Fruit fly (Drosophila melanogaster) whole organism, embryonic: ENCODE results near the gene CG18596.

Experiments
- CG10654 ChIP-seq: fragments of 200-800 bp; sonication (Bioruptor generic); optimal IDR thresholded peaks from 2 replicates; lab custom pipeline; 2016; ENCODE audit warnings: missing biosample characterization, missing genetic modification characterization
- CG10979 ChIP-seq: fragments of 200-800 bp; sonication (Bioruptor generic); optimal IDR thresholded peaks from 2 replicates; lab custom pipeline; 2018; ENCODE audit warnings: missing biosample characterization, mild to moderate bottlenecking, missing genetic modification characterization, moderate library complexity
- CG11085 ChIP-seq: fragments of 200-800 bp; sonication (Bioruptor generic); IDR thresholded peaks from 2 replicates; pipeline ENCODE4 v1.3.6; 2022; ENCODE audit warnings: missing biosample characterization, missing genetic modification characterization
- CG11247 ChIP-seq: fragments of 200-800 bp; sonication (Bioruptor generic); IDR thresholded peaks from 2 replicates; pipeline ENCODE4 v1.3.6; 2022; ENCODE audit warnings: missing biosample characterization, missing genetic modification characterization
- CG12236 ChIP-seq: fragments of 200-800 bp; sonication (Bioruptor generic); optimal IDR thresholded peaks from 2 replicates; lab custom pipeline; 2016; ENCODE audit warnings: missing biosample characterization, missing genetic modification characterization
- CG12659 ChIP-seq: fragments of 200-800 bp; sonication (Bioruptor generic); optimal IDR thresholded peaks from 3 replicates; lab custom pipeline; 2017; ENCODE audit warnings: mild to moderate bottlenecking, missing biosample characterization, missing genetic modification reagents, missing genetic modification characterization
- CG14667 ChIP-seq: fragments of 200-800 bp; sonication (Bioruptor generic); IDR thresholded peaks from 2 replicates; pipeline ENCODE4 v1.3.6; 2022; ENCODE audit warnings: missing biosample characterization, missing genetic modification characterization
- CG14965 ChIP-seq: fragments of 200-800 bp; sonication (Bioruptor generic); optimal IDR thresholded peaks from 2 replicates; lab custom pipeline; 2016; ENCODE audit warnings: missing biosample characterization, missing genetic modification characterization, borderline replicate concordance
- CG17568 ChIP-seq: fragments of 200-800 bp; sonication (Bioruptor generic); optimal IDR thresholded peaks from 2 replicates; lab custom pipeline; 2018; ENCODE audit warnings: missing biosample characterization, mild to moderate bottlenecking, missing genetic modification characterization, moderate library complexity
- CG2202 ChIP-seq: fragments of 200-800 bp; sonication (Bioruptor generic); optimal IDR thresholded peaks from 2 replicates; lab custom pipeline; 2018; ENCODE audit warnings: missing biosample characterization, mild to moderate bottlenecking, missing genetic modification characterization
- CG32772 ChIP-seq: fragments of 200-800 bp; sonication (Bioruptor generic); IDR thresholded peaks from 2 replicates; pipeline ENCODE4 v1.3.6; 2022; ENCODE audit warnings: missing biosample characterization, missing genetic modification characterization
- CG33557 ChIP-seq: fragments of 200-800 bp; sonication (Bioruptor generic); optimal IDR thresholded peaks from 2 replicates; lab custom pipeline; 2019; ENCODE audit warnings: missing biosample characterization, mild to moderate bottlenecking, missing genetic modification characterization, moderate library complexity
- CG3838 ChIP-seq: fragments of 200-800 bp; sonication (Bioruptor generic); optimal IDR thresholded peaks from 3 replicates; lab custom pipeline; 2016; ENCODE audit warnings: missing biosample characterization, missing genetic modification characterization
- CkIIα-i1 ChIP-seq: fragments of 200-800 bp; sonication (Bioruptor generic); IDR thresholded peaks from 2 replicates; pipeline ENCODE4 v1.3.6; 2022; ENCODE audit warnings: missing biosample characterization, missing genetic modification characterization
- Dek ChIP-seq: fragments of 200-800 bp; sonication (Bioruptor generic); optimal IDR thresholded peaks from 3 replicates; lab custom pipeline; 2019; ENCODE audit warnings: missing biosample characterization, mild to moderate bottlenecking, missing genetic modification characterization, moderate library complexity
- Dfd ChIP-seq, 2 experiments: fragments of >200 bp; optimal IDR thresholded peaks; 2 replicates each; lab custom pipeline; 2017; ENCODE audit warnings: missing biosample characterization in 2 of 2, missing genetic modification characterization in 2 of 2
- Doc2 ChIP-seq: fragments of 200-800 bp; sonication (Bioruptor generic); IDR thresholded peaks from 2 replicates; pipeline ENCODE4 v1.3.6; 2022; ENCODE audit warnings: missing biosample characterization, missing genetic modification characterization
- Drgx ChIP-seq: fragments of 200-800 bp; sonication (Bioruptor generic); IDR thresholded peaks from 2 replicates; pipeline ENCODE4 v1.3.6; 2022; ENCODE audit warnings: missing biosample characterization, missing genetic modification characterization
- E2f1 ChIP-seq: fragments of 200-800 bp; sonication (Bioruptor generic); IDR thresholded peaks from 2 replicates; pipeline ENCODE4 v1.3.6; 2022; ENCODE audit warnings: missing biosample characterization, missing genetic modification characterization
- Eip74EF ChIP-seq, 2 experiments: fragments of 200-800 bp in 1 of 2; fragments of >200 bp in 1 of 2; sonication (Bioruptor generic) in 1 of 2; optimal IDR thresholded peaks; 2 replicates each; lab custom pipeline; 2017 to 2019; ENCODE audit warnings: missing biosample characterization in 2 of 2, missing genetic modification characterization in 2 of 2, mild to moderate bottlenecking in 1 of 2, moderate library complexity in 1 of 2
- Fer3 ChIP-seq: fragments of 200-800 bp; sonication (Bioruptor generic); optimal IDR thresholded peaks from 2 replicates; lab custom pipeline; 2018; ENCODE audit warnings: missing biosample characterization, mild to moderate bottlenecking, missing genetic modification characterization, moderate library complexity
- Gug ChIP-seq: fragments of 200-800 bp; sonication (Bioruptor generic); IDR thresholded peaks from 4 replicates; pipeline ENCODE4 v1.3.6; 2022; ENCODE audit warnings: missing biosample characterization, missing genetic modification characterization
- HmgD ChIP-seq: fragments of 200-800 bp; sonication (Bioruptor generic); optimal IDR thresholded peaks from 3 replicates; lab custom pipeline; 2016; ENCODE audit warnings: missing biosample characterization, missing genetic modification characterization
- Hsf ChIP-seq: fragments of 200-800 bp; sonication (Bioruptor generic); optimal IDR thresholded peaks from 3 replicates; lab custom pipeline; 2016; ENCODE audit warnings: missing biosample characterization, missing genetic modification characterization
- Jarid2 ChIP-seq: fragments of 200-800 bp; sonication (Bioruptor generic); optimal IDR thresholded peaks from 3 replicates; lab custom pipeline; 2017; ENCODE audit warnings: mild to moderate bottlenecking, missing biosample characterization, missing genetic modification reagents, missing genetic modification characterization
- Lhr ChIP-seq: fragments of 200-800 bp; sonication (Bioruptor generic); optimal IDR thresholded peaks from 3 replicates; lab custom pipeline; 2017; ENCODE audit warnings: mild to moderate bottlenecking, missing biosample characterization, missing genetic modification reagents, missing genetic modification characterization
- MTF-1 ChIP-seq: fragments of 200-800 bp; sonication (Bioruptor generic); optimal IDR thresholded peaks from 2 replicates; lab custom pipeline; 2018; ENCODE audit warnings: missing biosample characterization, mild to moderate bottlenecking, missing genetic modification characterization, borderline replicate concordance
- Meics ChIP-seq: fragments of 200-800 bp; sonication (Bioruptor generic); optimal IDR thresholded peaks from 2 replicates; lab custom pipeline; 2017; ENCODE audit warnings: missing biosample characterization, mild to moderate bottlenecking, missing genetic modification characterization
- Mrtf ChIP-seq: fragments of 200-800 bp; sonication (Bioruptor generic); IDR thresholded peaks from 3 replicates; pipeline ENCODE4 v1.3.6; 2022; ENCODE audit warnings: missing biosample characterization, missing genetic modification characterization
- al ChIP-seq: fragments of 200-800 bp; sonication (Bioruptor generic); IDR thresholded peaks from 2 replicates; pipeline ENCODE4 v1.3.6; 2022; ENCODE audit warnings: missing biosample characterization, missing genetic modification characterization
- bsh ChIP-seq, 2 experiments: fragments of 200-800 bp; sonication (Bioruptor generic); optimal IDR thresholded peaks; 2 replicates each; lab custom pipeline; 2017 to 2018; ENCODE audit warnings: mild to moderate bottlenecking in 2 of 2, missing biosample characterization in 2 of 2, missing genetic modification characterization in 2 of 2, moderate library complexity in 1 of 2
- chn ChIP-seq: fragments of 200-800 bp; sonication (Bioruptor generic); optimal IDR thresholded peaks from 2 replicates; lab custom pipeline; 2016; ENCODE audit warnings: missing biosample characterization, missing genetic modification characterization
- ci ChIP-seq: fragments of 200-800 bp; sonication (Bioruptor generic); IDR thresholded peaks from 3 replicates; pipeline ENCODE4 v1.3.6; 2022; ENCODE audit warnings: missing biosample characterization, missing genetic modification characterization
- cwo ChIP-seq: fragments of 200-800 bp; sonication (Bioruptor generic); optimal IDR thresholded peaks from 3 replicates; lab custom pipeline; 2017; ENCODE audit warnings: missing biosample characterization, missing genetic modification characterization, mild to moderate bottlenecking, moderate library complexity, missing genetic modification reagents
- dysf ChIP-seq: fragments of 200-800 bp; sonication (Bioruptor generic); IDR thresholded peaks from 3 replicates; pipeline ENCODE4 v1.3.6; 2022; ENCODE audit warnings: missing biosample characterization, missing genetic modification characterization
- eve ChIP-seq, 2 experiments: fragments of >200 bp; optimal IDR thresholded peaks; 2 replicates each; lab custom pipeline; 2017; ENCODE audit warnings: missing biosample characterization in 2 of 2, missing genetic modification characterization in 2 of 2
- ewg ChIP-seq: fragments of 200-800 bp; sonication (Bioruptor generic); optimal IDR thresholded peaks from 3 replicates; lab custom pipeline; 2017; ENCODE audit warnings: mild to moderate bottlenecking, missing biosample characterization, missing genetic modification reagents, missing genetic modification characterization
- gcm ChIP-seq: fragments of 200-800 bp; sonication (Bioruptor generic); optimal IDR thresholded peaks from 2 replicates; lab custom pipeline; 2019; ENCODE audit warnings: missing biosample characterization, mild to moderate bottlenecking, missing genetic modification characterization, moderate library complexity
- gcm2 ChIP-seq: fragments of 200-800 bp; sonication (Bioruptor generic); optimal IDR thresholded peaks from 2 replicates; lab custom pipeline; 2016; ENCODE audit warnings: missing biosample characterization, missing genetic modification characterization
- maf-S ChIP-seq: fragments of 200-800 bp; sonication (Bioruptor generic); optimal IDR thresholded peaks from 2 replicates; lab custom pipeline; 2016; ENCODE audit warnings: missing biosample characterization, missing genetic modification characterization
- mam ChIP-seq: fragments of 200-800 bp; sonication (Bioruptor generic); optimal IDR thresholded peaks from 3 replicates; lab custom pipeline; 2016; ENCODE audit warnings: missing biosample characterization, missing genetic modification characterization
- nau ChIP-seq: fragments of 200-800 bp; sonication (Bioruptor generic); optimal IDR thresholded peaks from 3 replicates; lab custom pipeline; 2017; ENCODE audit warnings: missing biosample characterization, mild to moderate bottlenecking, missing genetic modification characterization, missing genetic modification reagents
- onecut ChIP-seq: fragments of 200-800 bp; sonication (Bioruptor generic); IDR thresholded peaks from 2 replicates; pipeline ENCODE4 v1.3.6; 2022; ENCODE audit warnings: missing biosample characterization, missing genetic modification characterization
- pita ChIP-seq: fragments of 200-800 bp; sonication (Bioruptor generic); optimal IDR thresholded peaks from 2 replicates; lab custom pipeline; 2017; ENCODE audit warnings: missing biosample characterization, mild to moderate bottlenecking, missing genetic modification characterization
- sim ChIP-seq: fragments of 200-800 bp; sonication (Bioruptor generic); IDR thresholded peaks from 2 replicates; pipeline ENCODE4 v1.3.6; 2022; ENCODE audit warnings: missing biosample characterization, missing genetic modification characterization
- tin ChIP-seq: fragments of 200-800 bp; sonication (Bioruptor generic); optimal IDR thresholded peaks from 3 replicates; lab custom pipeline; 2016; ENCODE audit warnings: missing biosample characterization, missing genetic modification characterization
- tup ChIP-seq: fragments of 200-800 bp; sonication (Bioruptor generic); optimal IDR thresholded peaks from 2 replicates; lab custom pipeline; 2016; ENCODE audit warnings: missing biosample characterization, mild to moderate bottlenecking, missing genetic modification characterization, moderate library complexity
- zfh1 ChIP-seq: fragments of 200-800 bp; sonication (Bioruptor generic); IDR thresholded peaks from 3 replicates; pipeline ENCODE4 v1.3.6; 2022; ENCODE audit warnings: missing biosample characterization, missing genetic modification characterization

Gene CG18596

dm6 chr3R:22358810-22359209 lies 16.9 kb upstream of the CG18596 start (continued):
- peak; percentile 74 for TF ChIP-seq Fer3 (tag; lab: Kevin White, UChicago)
- TF ChIP-seq Mrtf (GFP tag; lab: Robert Waterston, UW), result peak; percentile 61; the same call in 2 of the 3 replicates
- TF ChIP-seq Dek, result peak; percentile 17
- TF ChIP-seq Jarid2, result peak; percentile 32
- TF ChIP-seq CG12236 (GFP tag; lab: Kevin White, UChicago), result peak; percentile 66
- TF ChIP-seq nau, result peak; percentile 86
- peak; percentile 49 for TF ChIP-seq tin (GFP tag; lab: Kevin White, UChicago)
- no peak for TF ChIP-seq eve (GFP tag; optimal IDR thresholded peaks at IDR 0.05; lab: Kevin White, UChicago)
- peak; percentile 63 for TF ChIP-seq E2f1
- TF ChIP-seq Doc2 (GFP tag; lab: Robert Waterston, UW), result 0 out of 2 replicates have a peak, but pooled peaks have one; percentile 12
- peak; percentile 69 for TF ChIP-seq sim (GFP tag; lab: Robert Waterston, UW)
- peak; percentile 52 for TF ChIP-seq Meics (GFP tag; lab: Kevin White, UChicago)
- peak; percentile 86 for TF ChIP-seq CG33557 (GFP tag; lab: Kevin White, UChicago)
- no peak for TF ChIP-seq CG32772 (GFP tag; lab: Robert Waterston, UW)
- peak; percentile 36; the same call in 1 of the 2 replicates for TF ChIP-seq CG11085 (GFP tag; lab: Robert Waterston, UW)
- TF ChIP-seq CG10654 (GFP tag; lab: Kevin White, UChicago), result peak; percentile 57
- peak; percentile 54 for TF ChIP-seq cwo
- peak; percentile 57 for TF ChIP-seq gcm (GFP tag; lab: Kevin White, UChicago)
- peak; percentile 53 for TF ChIP-seq CG3838 (GFP tag; lab: Kevin White, UChicago)

dm6 chr3R:22362218-22362907 lies 13.4 kb upstream of the CG18596 start, which contains the start of the genes JMJD6, CG7071 and Muted:
Gene JMJD6, minus strand, starts transcription at chr3R:22362371.
Gene CG7071, plus strand, starts transcription at chr3R:22362620.
Gene Muted, plus strand, starts transcription at chr3R:22362620.
- TF ChIP-seq maf-S (GFP tag; lab: Kevin White, UChicago) (peak; percentile 83), gcm2 (GFP tag; lab: Kevin White, UChicago) (peak; percentile 65), ewg (GFP tag; lab: Kevin White, UChicago) (peak; percentile 80), Drgx (GFP tag; lab: Robert Waterston, UW) (peak; percentile 85), tin (GFP tag; lab: Kevin White, UChicago) (peak; percentile 96), CG17568 (GFP tag; lab: Kevin White, UChicago) (peak; percentile 86), CG11247 (GFP tag; lab: Robert Waterston, UW) (peak; percentile 91), chn (peak; percentile 93), MTF-1 (GFP tag; lab: Kevin White, UChicago) (peak; percentile 76), al (GFP tag; lab: Robert Waterston, UW) (peak; percentile 92), CG12659 (peak; percentile 97), CG14965 (no peak), Gug (peak; percentile 87), bsh (GFP tag; optimal IDR thresholded peaks at IDR 0.05; lab: Kevin White, UChicago) (peak in 1 of 2 experiments; percentile 91), onecut (GFP tag; lab: Robert Waterston, UW) (peak; percentile 72), CkIIα-i1 (GFP tag; lab: Robert Waterston, UW) (no peak), CG32772 (GFP tag; lab: Robert Waterston, UW) (peak; percentile 86), Lhr (GFP tag; lab: Kevin White, UChicago) (peak; percentile 74), HmgD (peak; percentile 78), CG2202 (peak; percentile 84), ci (GFP tag; lab: Robert Waterston, UW) (peak; percentile 95), Dfd (GFP tag; optimal IDR thresholded peaks at IDR 0.05; lab: Kevin White, UChicago) (no peak), mam (GFP tag; lab: Kevin White, UChicago) (peak; percentile 93), tup (GFP tag; lab: Kevin White, UChicago) (peak; percentile 86), Hsf (GFP tag; lab: Kevin White, UChicago) (peak; percentile 95), pita (no peak), zfh1 (GFP tag; lab: Robert Waterston, UW) (peak; percentile 95), CG14667 (peak; percentile 89), CG10979 (tag; lab: Kevin White, UChicago) (peak; percentile 84), Eip74EF (GFP tag; optimal IDR thresholded peaks at IDR 0.05; lab: Kevin White, UChicago) (peak in 1 of 2 experiments; percentile 62), dysf (GFP tag; lab: Robert Waterston, UW) (peak; percentile 90)
